Fruit fly (Drosophila melanogaster) whole organism, embryonic: ENCODE results near the gene Pif1A.

Experiments
- CG1024 ChIP-seq: fragments of 200-800 bp; sonication (Bioruptor generic); IDR thresholded peaks from 2 replicates; pipeline ENCODE4 v1.3.6; 2022; ENCODE audit warnings: missing biosample characterization, missing genetic modification characterization
- CG10321 ChIP-seq: fragments of 200-800 bp; sonication (Bioruptor generic); IDR thresholded peaks from 2 replicates; pipeline ENCODE4 v1.3.6; 2022; ENCODE audit warnings: missing biosample characterization, missing genetic modification characterization
- CG10431 ChIP-seq: fragments of 200-800 bp; sonication (Bioruptor generic); optimal IDR thresholded peaks from 3 replicates; lab custom pipeline; 2018; ENCODE audit warnings: missing biosample characterization, mild to moderate bottlenecking, missing genetic modification characterization
- CG12236 ChIP-seq: fragments of 200-800 bp; sonication (Bioruptor generic); optimal IDR thresholded peaks from 2 replicates; lab custom pipeline; 2016; ENCODE audit warnings: missing biosample characterization, missing genetic modification characterization
- CG12769 ChIP-seq: fragments of 200-800 bp; sonication (Bioruptor generic); optimal IDR thresholded peaks from 2 replicates; lab custom pipeline; 2019; ENCODE audit warnings: missing biosample characterization, mild to moderate bottlenecking, missing genetic modification characterization, moderate library complexity
- CG13775 ChIP-seq: fragments of 200-800 bp; sonication (Bioruptor generic); optimal IDR thresholded peaks from 3 replicates; lab custom pipeline; 2017; ENCODE audit warnings: missing biosample characterization, mild to moderate bottlenecking, missing genetic modification characterization
- CG14441 ChIP-seq: fragments of 200-800 bp; sonication (Bioruptor generic); IDR thresholded peaks from 2 replicates; pipeline ENCODE4 v1.3.6; 2022; ENCODE audit warnings: missing biosample characterization, missing genetic modification characterization
- CG14667 ChIP-seq: fragments of 200-800 bp; sonication (Bioruptor generic); IDR thresholded peaks from 2 replicates; pipeline ENCODE4 v1.3.6; 2022; ENCODE audit warnings: missing biosample characterization, missing genetic modification characterization
- CG15514 ChIP-seq: fragments of 200-800 bp; sonication (Bioruptor generic); optimal IDR thresholded peaks from 3 replicates; lab custom pipeline; 2017; ENCODE audit warnings: missing biosample characterization, missing genetic modification characterization, mild to moderate bottlenecking, moderate library complexity, missing genetic modification reagents
- CG15696 ChIP-seq: fragments of 200-800 bp; sonication (Bioruptor generic); optimal IDR thresholded peaks from 2 replicates; lab custom pipeline; 2019; ENCODE audit warnings: missing biosample characterization, mild to moderate bottlenecking, missing genetic modification characterization, moderate library complexity
- CG1602 ChIP-seq: fragments of 200-800 bp; sonication (Bioruptor generic); optimal IDR thresholded peaks from 3 replicates; lab custom pipeline; 2016; ENCODE audit warnings: missing biosample characterization, missing genetic modification characterization
- CG17186 ChIP-seq: fragments of 200-800 bp; sonication (Bioruptor generic); optimal IDR thresholded peaks from 3 replicates; lab custom pipeline; 2017; ENCODE audit warnings: missing biosample characterization, missing genetic modification reagents, missing genetic modification characterization
- CG17359 ChIP-seq: fragments of 200-800 bp; sonication (Bioruptor generic); optimal IDR thresholded peaks from 3 replicates; lab custom pipeline; 2018; ENCODE audit warnings: missing biosample characterization, mild to moderate bottlenecking, missing genetic modification characterization, moderate library complexity
- CG2129 ChIP-seq: fragments of 200-800 bp; sonication (Bioruptor generic); IDR thresholded peaks from 2 replicates; pipeline ENCODE4 v1.3.6; 2022; ENCODE audit warnings: missing biosample characterization, missing genetic modification characterization; ENCODE audit not compliant: partially characterized antibody
- CG2712 ChIP-seq: fragments of 200-800 bp; optimal IDR thresholded peaks from 3 replicates; lab custom pipeline; 2019; ENCODE audit warnings: missing biosample characterization, mild to moderate bottlenecking, missing genetic modification characterization, moderate library complexity
- CG4617 ChIP-seq: fragments of 200-800 bp; sonication (Bioruptor generic); optimal IDR thresholded peaks from 3 replicates; lab custom pipeline; 2016; ENCODE audit warnings: missing biosample characterization, missing genetic modification characterization, borderline replicate concordance
- CG6765 ChIP-seq: fragments of 200-800 bp; sonication (Bioruptor generic); optimal IDR thresholded peaks from 3 replicates; lab custom pipeline; 2017; ENCODE audit warnings: missing biosample characterization, mild to moderate bottlenecking, missing genetic modification characterization
- D ChIP-seq, 2 experiments: fragments of 200-800 bp in 1 of 2; fragments of >200 bp in 1 of 2; sonication (Bioruptor generic) in 1 of 2; optimal IDR thresholded peaks; 2 replicates in 1 of 2; 3 replicates in 1 of 2; lab custom pipeline; 2017; ENCODE audit warnings: mild to moderate bottlenecking in 1 of 2, missing biosample characterization in 1 of 2, missing genetic modification characterization in 1 of 2, missing genetic modification reagents in 1 of 2
- D19B ChIP-seq: fragments of 200-800 bp; sonication (Bioruptor generic); optimal IDR thresholded peaks from 2 replicates; lab custom pipeline; 2017; ENCODE audit warnings: missing biosample characterization, mild to moderate bottlenecking, missing genetic modification characterization
- E2f2 ChIP-seq: fragments of 200-800 bp; sonication (Bioruptor generic); IDR thresholded peaks from 2 replicates; pipeline ENCODE4 v1.3.6; 2022; ENCODE audit warnings: missing biosample characterization, missing genetic modification characterization
- Hand ChIP-seq: fragments of 200-800 bp; sonication (Bioruptor generic); optimal IDR thresholded peaks from 2 replicates; lab custom pipeline; 2017; ENCODE audit warnings: mild to moderate bottlenecking, missing biosample characterization, missing genetic modification reagents, missing genetic modification characterization
- Hr3 ChIP-seq: fragments of 200-800 bp; sonication (Bioruptor generic); optimal IDR thresholded peaks from 3 replicates; lab custom pipeline; 2016; ENCODE audit warnings: missing biosample characterization, missing genetic modification characterization
- Hr78 ChIP-seq, 2 experiments: fragments of 200-800 bp in 1 of 2; fragments of >200 bp in 1 of 2; sonication (Bioruptor generic) in 1 of 2; optimal IDR thresholded peaks; 2 replicates each; lab custom pipeline; 2017 to 2019; ENCODE audit warnings: missing biosample characterization in 2 of 2, missing genetic modification characterization in 2 of 2, mild to moderate bottlenecking in 1 of 2, moderate library complexity in 1 of 2
- Lpt ChIP-seq: fragments of >200 bp; optimal IDR thresholded peaks from 2 replicates; lab custom pipeline; 2018; ENCODE audit warnings: missing biosample characterization, missing genetic modification characterization
- Ravus ChIP-seq: fragments of 200-800 bp; sonication (Bioruptor generic); IDR thresholded peaks from 2 replicates; pipeline ENCODE4 v1.3.6; 2022; ENCODE audit warnings: missing biosample characterization, missing genetic modification characterization
- YL-1 ChIP-seq: fragments of 200-800 bp; sonication (Bioruptor generic); optimal IDR thresholded peaks from 3 replicates; lab custom pipeline; 2017; ENCODE audit warnings: missing biosample characterization, mild to moderate bottlenecking, missing genetic modification characterization
- bab2 ChIP-seq: fragments of 200-800 bp; sonication (Bioruptor generic); optimal IDR thresholded peaks from 2 replicates; lab custom pipeline; 2016; ENCODE audit warnings: missing biosample characterization, missing genetic modification characterization
- btn ChIP-seq: fragments of 200-800 bp; sonication (Bioruptor generic); optimal IDR thresholded peaks from 2 replicates; lab custom pipeline; 2016; ENCODE audit warnings: missing biosample characterization, missing genetic modification characterization
- chm ChIP-seq: fragments of 200-800 bp; sonication (Bioruptor generic); IDR thresholded peaks from 2 replicates; pipeline ENCODE4 v1.3.6; 2022; ENCODE audit warnings: missing biosample characterization, missing genetic modification characterization
- ci ChIP-seq: fragments of 200-800 bp; sonication (Bioruptor generic); IDR thresholded peaks from 3 replicates; pipeline ENCODE4 v1.3.6; 2022; ENCODE audit warnings: missing biosample characterization, missing genetic modification characterization
- crc ChIP-seq: fragments of 200-800 bp; sonication (Bioruptor generic); optimal IDR thresholded peaks from 2 replicates; lab custom pipeline; 2016; ENCODE audit warnings: missing biosample characterization, missing genetic modification characterization
- croc ChIP-seq: fragments of 200-800 bp; sonication (Bioruptor generic); conservative IDR thresholded peaks from 3 replicates; pipeline ENCODE4 v1.3.6; 2022; ENCODE audit warnings: missing biosample characterization, missing genetic modification characterization
- fd96Cb ChIP-seq: fragments of 200-800 bp; sonication (Bioruptor generic); optimal IDR thresholded peaks from 2 replicates; lab custom pipeline; 2018; ENCODE audit warnings: missing biosample characterization, mild to moderate bottlenecking, missing genetic modification characterization, moderate library complexity
- gt ChIP-seq: fragments of 200-800 bp; sonication (Bioruptor generic); IDR thresholded peaks from 2 replicates; pipeline ENCODE4 v1.3.6; 2022; ENCODE audit warnings: missing biosample characterization, missing genetic modification characterization
- hbn ChIP-seq: fragments of 200-800 bp; sonication (Bioruptor generic); IDR thresholded peaks from 2 replicates; pipeline ENCODE4 v1.3.6; 2022; ENCODE audit warnings: missing biosample characterization, missing genetic modification characterization; ENCODE audit not compliant: partially characterized antibody
- hkb ChIP-seq, 2 experiments: fragments of 200-800 bp in 1 of 2; fragments of >200 bp in 1 of 2; sonication (Bioruptor generic) in 1 of 2; IDR thresholded peaks in 1 of 2; optimal IDR thresholded peaks in 1 of 2; 2 replicates each; pipeline versions ENCODE4 v1.3.6 to Lab custom; 2017 to 2022; ENCODE audit warnings: missing biosample characterization in 1 of 2, missing genetic modification characterization in 1 of 2
- inv ChIP-seq: fragments of 200-800 bp; sonication (Bioruptor generic); IDR thresholded peaks from 2 replicates; pipeline ENCODE4 v1.3.6; 2022; ENCODE audit warnings: missing biosample characterization, missing genetic modification characterization; ENCODE audit not compliant: partially characterized antibody
- lola ChIP-seq, 3 experiments: fragments of >200 bp in 2 of 3; fragments of 200-800 bp in 1 of 3; sonication (Bioruptor generic) in 1 of 3; optimal IDR thresholded peaks; 2 replicates each; lab custom pipeline; 2017 to 2019; ENCODE audit warnings: missing biosample characterization in 3 of 3, missing genetic modification characterization in 3 of 3, mild to moderate bottlenecking in 1 of 3, moderate library complexity in 1 of 3
- onecut ChIP-seq: fragments of 200-800 bp; sonication (Bioruptor generic); IDR thresholded peaks from 2 replicates; pipeline ENCODE4 v1.3.6; 2022; ENCODE audit warnings: missing biosample characterization, missing genetic modification characterization
- repo ChIP-seq: fragments of 200-800 bp; sonication (Bioruptor generic); optimal IDR thresholded peaks from 2 replicates; lab custom pipeline; 2016; ENCODE audit warnings: missing biosample characterization, missing genetic modification characterization
- sens-2 ChIP-seq: fragments of 200-800 bp; sonication (Bioruptor generic); IDR thresholded peaks from 2 replicates; pipeline ENCODE4 v1.3.6; 2022; ENCODE audit warnings: missing biosample characterization, missing genetic modification characterization
- stc ChIP-seq: fragments of 200-800 bp; sonication (Bioruptor generic); IDR thresholded peaks from 2 replicates; pipeline ENCODE4 v1.3.6; 2022; ENCODE audit warnings: missing biosample characterization, missing genetic modification characterization
- stwl ChIP-seq: fragments of 200-800 bp; sonication (Bioruptor generic); optimal IDR thresholded peaks from 3 replicates; lab custom pipeline; 2018; ENCODE audit warnings: missing biosample characterization, mild to moderate bottlenecking, missing genetic modification characterization, moderate library complexity
- tin ChIP-seq: fragments of 200-800 bp; sonication (Bioruptor generic); optimal IDR thresholded peaks from 3 replicates; lab custom pipeline; 2016; ENCODE audit warnings: missing biosample characterization, missing genetic modification characterization
- tll ChIP-seq, 2 experiments: fragments of 200-800 bp in 1 of 2; fragments of >200 bp in 1 of 2; sonication (Bioruptor generic) in 1 of 2; optimal IDR thresholded peaks; 2 replicates each; lab custom pipeline; 2017 to 2019; ENCODE audit warnings: missing biosample characterization in 2 of 2, missing genetic modification characterization in 2 of 2, mild to moderate bottlenecking in 1 of 2, moderate library complexity in 1 of 2
- ttk ChIP-seq: fragments of 200-800 bp; sonication (Bioruptor generic); IDR thresholded peaks from 2 replicates; pipeline ENCODE4 v2.1.2; 2022; ENCODE audit warnings: missing biosample characterization, missing genetic modification characterization
- vvl ChIP-seq: fragments of 200-800 bp; sonication (Bioruptor generic); IDR thresholded peaks from 2 replicates; pipeline ENCODE4 v1.3.6; 2022; ENCODE audit warnings: missing biosample characterization, missing genetic modification characterization
- zf30C ChIP-seq: fragments of 200-800 bp; sonication (Bioruptor generic); optimal IDR thresholded peaks from 3 replicates; lab custom pipeline; 2018; ENCODE audit warnings: missing biosample characterization, mild to moderate bottlenecking, missing genetic modification characterization

Gene Pif1A

DNA sequence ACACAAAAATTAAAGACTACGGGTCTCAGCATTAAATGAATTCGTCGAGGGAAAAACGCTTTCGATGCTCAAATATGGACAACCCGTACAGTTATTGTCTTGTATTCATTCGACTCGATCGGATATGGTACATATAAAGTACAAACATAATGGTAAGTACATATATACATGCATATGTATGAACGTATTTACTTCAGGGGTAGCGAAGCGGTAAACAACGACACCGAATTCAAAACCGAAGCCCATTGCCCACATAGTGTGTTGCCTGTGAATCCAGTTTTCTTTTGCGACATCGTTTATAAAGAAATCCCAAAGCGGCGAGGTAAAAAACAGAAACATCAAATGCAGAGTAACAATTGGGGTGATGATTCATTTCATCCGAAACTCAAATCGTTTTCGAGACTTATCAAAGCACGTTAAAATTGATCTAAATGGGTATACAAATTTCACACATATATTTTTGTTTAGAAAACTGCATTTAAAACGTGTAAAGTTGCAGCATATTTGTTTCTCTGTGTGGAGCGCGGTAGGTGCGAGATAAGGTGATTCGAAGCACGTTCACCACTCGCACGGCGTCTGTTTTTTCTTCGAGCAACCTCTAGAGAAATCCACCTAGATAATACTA is 11.5 kb upstream of the Pif1A start (continued):
- TF ChIP-seq CG1602 (no peak), croc (peak; percentile 27; the same call in 1 of the 3 replicates), vvl (peak; percentile 83), Lpt (GFP tag; lab: Kevin White, UChicago) (no peak), stwl (no peak), Hr3 (GFP tag; lab: Kevin White, UChicago) (peak; percentile 16), sens-2 (GFP tag; lab: Robert Waterston, UW) (no peak), fd96Cb (tag; lab: Kevin White, UChicago) (peak; percentile 39), CG10431 (GFP tag; lab: Kevin White, UChicago) (no peak), chm (GFP tag; lab: Robert Waterston, UW) (peak; percentile 73; the same call in 1 of the 2 replicates), CG15696 (no peak), CG17359 (tag; lab: Kevin White, UChicago) (peak; percentile 63), Hr78 (GFP tag; optimal IDR thresholded peaks at IDR 0.05; lab: Kevin White, UChicago) (peak in 1 of 2 experiments; percentile 36), Ravus (GFP tag; lab: Robert Waterston, UW) (no peak), crc (GFP tag; lab: Kevin White, UChicago) (peak; percentile 6), CG6765 (GFP tag; lab: Kevin White, UChicago) (no peak), btn (GFP tag; lab: Kevin White, UChicago) (no peak), E2f2 (GFP tag; lab: Robert Waterston, UW) (peak; percentile 45; the same call in 1 of the 2 replicates), ci (GFP tag; lab: Robert Waterston, UW) (peak; percentile 73; the same call in 2 of the 3 replicates), D19B (GFP tag; lab: Kevin White, UChicago) (no peak), gt (GFP tag; lab: Robert Waterston, UW) (no peak), CG4617 (GFP tag; lab: Kevin White, UChicago) (no peak), hbn (no peak), stc (GFP tag; lab: Robert Waterston, UW) (peak; percentile 65), CG12769 (tag; lab: Kevin White, UChicago) (peak; percentile 46), D (optimal IDR thresholded peaks at IDR 0.05; lab: Kevin White, UChicago) (no peak), D (GFP tag; optimal IDR thresholded peaks at IDR 0.05; lab: Kevin White, UChicago) (peak; percentile 7), CG15514 (GFP tag; lab: Kevin White, UChicago) (no peak), CG17186 (GFP tag; lab: Kevin White, UChicago) (no peak), CG14441 (GFP tag; lab: Robert Waterston, UW) (peak; percentile 70), onecut (GFP tag; lab: Robert Waterston, UW) (0 out of 2 replicates have a peak, but pooled peaks have one; percentile 8), CG10321 (GFP tag; lab: Robert Waterston, UW) (peak; percentile 44; the same call in 1 of the 2 replicates), tll (GFP tag; optimal IDR thresholded peaks at IDR 0.05; lab: Kevin White, UChicago) (no peak), inv (GFP tag; lab: Robert Waterston, UW) (no peak), CG14667 (GFP tag; lab: Robert Waterston, UW) (0 out of 2 replicates have a peak, but pooled peaks have one; percentile 28), YL-1 (GFP tag; lab: Kevin White, UChicago) (no peak), ttk (GFP tag; lab: Robert Waterston, UW) (peak; percentile 46; the same call in 1 of the 2 replicates), CG1024 (GFP tag; lab: Robert Waterston, UW) (no peak), bab2 (GFP tag; lab: Kevin White, UChicago) (peak; percentile 56), CG2129 (GFP tag; lab: Robert Waterston, UW) (no peak), CG12236 (GFP tag; lab: Kevin White, UChicago) (no peak), tin (GFP tag; lab: Kevin White, UChicago) (peak; percentile 19), hkb (optimal IDR thresholded peaks at IDR 0.05; lab: Kevin White, UChicago) (no peak), hkb (GFP tag; IDR thresholded peaks at IDR 0.05; lab: Robert Waterston, UW) (peak; percentile 64), Hand (GFP tag; lab: Kevin White, UChicago) (peak; percentile 29), CG2712 (tag; lab: Kevin White, UChicago) (peak; percentile 44), zf30C (GFP tag; lab: Kevin White, UChicago) (no peak), repo (no peak), CG13775 (no peak), lola (GFP tag; optimal IDR thresholded peaks at IDR 0.05; lab: Kevin White, UChicago) (peak in 1 of 3 experiments; percentile 16)
